Fruit fly (Drosophila melanogaster): Measurements from ENCODE around the gene Cyp28c1.

Gene Cyp28c1

DNA sequence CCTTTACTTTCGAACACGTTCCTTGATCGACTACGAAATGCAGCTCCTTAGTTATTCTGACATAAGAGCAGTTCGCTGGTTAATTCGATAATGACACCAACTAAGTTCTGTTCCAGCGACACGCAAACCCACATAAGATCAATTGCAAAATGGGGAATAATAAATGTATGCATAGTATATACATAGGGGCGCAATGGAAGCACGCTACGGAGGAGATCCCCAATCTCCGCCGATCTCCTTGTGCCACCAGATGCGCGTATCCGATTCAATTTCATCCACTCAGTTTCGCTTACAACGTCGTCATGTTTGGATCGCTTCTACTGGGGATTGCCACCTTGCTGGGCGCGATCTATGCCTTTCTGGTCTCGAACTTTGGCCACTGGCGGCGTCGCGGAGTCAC lies at the start of gene Cyp28c1:
Cyp28c1 (plus strand) TSS at position 301 of the 400 bp plus-strand sequence.
- no peak for TF ChIP-seq ttk (optimal IDR thresholded peaks at IDR 0.05)
- no peak for TF ChIP-seq Myc (optimal IDR thresholded peaks at IDR 0.05)
- TF ChIP-seq h (optimal IDR thresholded peaks at IDR 0.05): no peak
- no peak for TF ChIP-seq insv (optimal IDR thresholded peaks at IDR 0.05)
- TF ChIP-seq Sin3A (optimal IDR thresholded peaks at IDR 0.05): no peak
- no peak for TF ChIP-seq psq (optimal IDR thresholded peaks at IDR 0.05)

DNA sequence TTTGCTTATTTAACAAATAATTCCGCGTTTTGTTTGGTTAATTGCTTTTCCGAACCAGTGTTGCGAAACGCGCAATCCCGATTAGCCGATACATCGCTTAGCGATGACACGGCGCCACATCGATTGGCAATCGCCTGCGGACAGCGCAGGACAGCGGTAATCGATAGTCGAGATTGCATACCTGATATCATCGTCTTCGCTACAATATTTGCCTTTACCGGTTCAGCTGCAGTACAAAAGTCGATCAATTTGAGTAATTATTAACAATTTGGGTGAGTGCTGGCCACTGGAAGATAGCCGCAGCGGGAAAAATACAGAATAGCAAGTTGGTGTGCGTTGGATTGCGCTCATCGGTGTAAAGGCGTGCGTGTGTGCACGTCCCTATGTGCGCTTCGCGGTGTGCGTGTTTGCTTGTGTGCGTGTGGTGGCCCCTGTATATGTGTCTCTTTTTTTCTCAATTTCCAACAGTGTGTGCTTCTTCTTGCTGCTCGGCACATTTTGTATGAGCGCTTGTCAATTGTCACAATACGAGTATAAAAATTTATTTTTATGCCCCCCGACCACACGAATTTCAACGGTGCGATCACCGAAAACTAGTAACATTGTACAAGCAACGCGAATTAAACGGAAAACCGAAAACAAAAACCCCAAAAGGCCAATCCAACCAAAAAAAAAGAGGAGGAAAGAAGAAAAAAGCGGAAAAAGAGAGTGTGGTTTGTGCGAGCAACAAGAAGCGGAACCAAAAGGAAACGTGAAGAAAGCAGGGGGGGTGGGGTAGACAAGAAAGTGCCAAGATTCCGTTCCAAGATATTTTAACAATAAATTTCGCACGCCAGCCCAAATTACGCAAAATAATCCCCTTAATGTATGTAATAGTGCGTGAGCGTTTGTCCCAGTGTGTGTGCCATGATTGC lies 46.7 kb upstream of the Cyp28c1 start, which contains the start of gene CkIIbeta:
CkIIbeta (plus strand) TSS at position 119 of the 914 bp plus-strand sequence.
- no peak for TF ChIP-seq insv (optimal IDR thresholded peaks at IDR 0.05)
- TF ChIP-seq h (optimal IDR thresholded peaks at IDR 0.05): no peak
- TF ChIP-seq ttk (optimal IDR thresholded peaks at IDR 0.05): no peak
- TF ChIP-seq Sin3A (optimal IDR thresholded peaks at IDR 0.05): no peak
- TF ChIP-seq Myc (optimal IDR thresholded peaks at IDR 0.05): no peak
- TF ChIP-seq psq (optimal IDR thresholded peaks at IDR 0.05): no peak

DNA sequence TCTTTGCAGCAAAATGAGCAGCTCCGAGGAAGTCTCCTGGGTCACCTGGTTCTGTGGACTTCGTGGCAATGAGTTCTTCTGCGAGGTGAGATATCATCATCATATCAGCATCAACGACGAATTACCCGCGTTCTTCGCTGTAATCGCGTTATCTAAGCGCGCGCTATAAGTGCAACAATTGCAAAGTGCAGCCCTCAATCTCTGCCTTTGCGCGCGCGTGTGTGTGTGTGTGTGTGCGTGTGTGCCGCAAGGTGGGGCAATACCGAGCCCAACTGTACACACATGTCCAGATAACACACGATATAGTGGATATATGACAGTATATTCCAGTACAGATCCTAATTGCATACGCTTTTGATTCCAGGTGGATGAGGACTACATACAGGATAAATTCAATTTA lies 46.0 kb upstream of the Cyp28c1 start:
- TF ChIP-seq ttk (optimal IDR thresholded peaks at IDR 0.05) (no peak), h (optimal IDR thresholded peaks at IDR 0.05) (no peak), Myc (optimal IDR thresholded peaks at IDR 0.05) (no peak), Sin3A (optimal IDR thresholded peaks at IDR 0.05) (no peak), insv (optimal IDR thresholded peaks at IDR 0.05) (no peak), psq (optimal IDR thresholded peaks at IDR 0.05) (no peak)

DNA sequence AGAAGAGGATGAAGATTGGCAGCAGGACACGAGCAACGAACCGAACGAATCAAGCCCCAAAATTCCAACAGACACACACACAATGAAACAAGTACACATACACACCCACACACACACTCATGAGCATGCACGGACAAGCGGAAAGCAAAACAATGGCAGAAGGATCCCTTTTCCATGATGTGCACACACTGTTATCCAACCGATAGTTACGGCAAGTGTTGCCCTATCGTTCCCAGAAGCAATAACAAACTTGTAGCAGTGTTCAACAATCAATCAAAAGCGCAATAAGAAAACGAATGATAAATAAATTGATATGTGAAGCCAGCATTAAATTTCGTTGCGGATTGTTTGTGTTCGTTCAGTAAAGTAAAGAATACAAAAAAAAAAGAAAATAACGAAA lies 42.5 kb upstream of the Cyp28c1 start:
- TF ChIP-seq insv (optimal IDR thresholded peaks at IDR 0.05): no peak
- no peak for TF ChIP-seq h (optimal IDR thresholded peaks at IDR 0.05)
- no peak for TF ChIP-seq psq (optimal IDR thresholded peaks at IDR 0.05)
- no peak for TF ChIP-seq Sin3A (optimal IDR thresholded peaks at IDR 0.05)
- no peak for TF ChIP-seq ttk (optimal IDR thresholded peaks at IDR 0.05)
- no peak for TF ChIP-seq Myc (optimal IDR thresholded peaks at IDR 0.05)

DNA sequence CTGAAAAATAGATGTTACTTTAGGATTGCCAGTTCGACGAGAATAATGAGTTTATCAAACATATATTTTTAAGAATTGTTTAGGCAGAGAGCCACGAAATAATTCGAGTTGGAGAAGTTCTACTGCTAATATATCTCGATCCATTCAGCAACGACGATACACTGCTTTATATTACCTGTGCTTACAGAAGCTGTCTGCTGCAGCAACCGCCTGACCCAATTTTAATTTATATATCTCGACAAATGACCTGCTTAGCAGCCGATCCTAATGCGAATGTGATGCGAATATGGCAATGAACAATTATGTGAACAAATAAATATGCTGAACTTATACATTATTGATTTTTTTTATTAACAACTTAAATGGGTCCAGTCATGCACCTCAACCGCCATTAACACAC lies 40.9 kb upstream of the Cyp28c1 start:
- TF ChIP-seq Sin3A (optimal IDR thresholded peaks at IDR 0.05) (no peak), psq (optimal IDR thresholded peaks at IDR 0.05) (no peak), ttk (optimal IDR thresholded peaks at IDR 0.05) (no peak), insv (optimal IDR thresholded peaks at IDR 0.05) (no peak), h (optimal IDR thresholded peaks at IDR 0.05) (no peak), Myc (optimal IDR thresholded peaks at IDR 0.05) (no peak)

DNA sequence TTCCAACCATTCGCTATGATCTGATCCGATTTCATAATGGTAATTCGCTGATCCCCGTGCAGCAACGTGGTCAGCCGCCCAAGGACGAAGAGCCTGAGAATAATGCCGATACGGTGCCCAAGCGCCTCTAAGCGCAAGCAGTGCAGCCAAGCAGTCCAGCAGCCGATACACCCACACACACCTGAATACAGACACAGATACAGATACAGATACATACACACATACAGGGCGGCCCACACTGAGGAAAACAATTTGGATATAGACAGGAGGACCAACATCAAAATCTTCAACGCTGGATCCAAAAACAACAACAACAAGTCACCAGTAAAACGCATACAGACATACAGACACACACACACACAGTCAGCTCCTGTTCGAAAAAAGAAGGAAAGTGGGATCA lies 39.5 kb upstream of the Cyp28c1 start:
- no peak for TF ChIP-seq insv (optimal IDR thresholded peaks at IDR 0.05)
- TF ChIP-seq Myc (optimal IDR thresholded peaks at IDR 0.05): no peak
- no peak for TF ChIP-seq Sin3A (optimal IDR thresholded peaks at IDR 0.05)
- no peak for TF ChIP-seq h (optimal IDR thresholded peaks at IDR 0.05)
- TF ChIP-seq ttk (optimal IDR thresholded peaks at IDR 0.05): no peak
- TF ChIP-seq psq (optimal IDR thresholded peaks at IDR 0.05): no peak

DNA sequence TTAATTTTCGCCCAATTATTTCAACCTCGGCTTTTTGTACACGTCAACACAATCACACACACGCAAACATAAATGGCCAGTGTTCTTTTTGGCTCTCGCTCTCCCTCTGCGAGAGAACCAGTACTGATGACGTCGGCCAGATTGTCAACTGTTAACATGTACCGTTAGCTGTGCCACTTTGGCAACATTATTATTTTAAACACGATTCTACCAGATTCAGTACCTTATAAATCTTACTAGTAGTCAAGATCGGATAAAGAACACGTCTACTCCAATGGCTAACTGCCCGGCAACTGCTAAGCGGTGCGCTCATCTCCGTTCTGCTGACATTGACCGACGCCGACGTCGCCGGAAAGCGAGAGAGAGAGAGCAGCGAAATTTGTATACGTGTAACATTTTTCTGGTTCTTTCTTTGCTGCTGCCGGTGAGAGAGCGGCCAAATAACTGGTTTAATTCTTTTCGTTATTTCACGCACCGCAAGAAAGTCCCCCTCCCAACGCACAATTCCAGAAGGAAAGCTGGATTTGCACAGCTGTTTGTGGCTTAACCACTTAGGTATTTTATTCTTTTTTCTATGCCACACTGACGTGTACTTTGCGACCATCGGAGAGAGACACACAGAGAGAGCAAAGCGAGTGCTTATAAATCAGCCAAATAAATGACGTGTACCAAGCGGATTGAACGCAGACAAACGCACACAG lies 34.2 kb upstream of the Cyp28c1 start:
- no peak for TF ChIP-seq insv (optimal IDR thresholded peaks at IDR 0.05)
- no peak for TF ChIP-seq Myc (optimal IDR thresholded peaks at IDR 0.05)
- no peak for TF ChIP-seq Sin3A (optimal IDR thresholded peaks at IDR 0.05)
- TF ChIP-seq ttk (optimal IDR thresholded peaks at IDR 0.05): no peak
- TF ChIP-seq psq (optimal IDR thresholded peaks at IDR 0.05): no peak
- no peak for TF ChIP-seq h (optimal IDR thresholded peaks at IDR 0.05)

DNA sequence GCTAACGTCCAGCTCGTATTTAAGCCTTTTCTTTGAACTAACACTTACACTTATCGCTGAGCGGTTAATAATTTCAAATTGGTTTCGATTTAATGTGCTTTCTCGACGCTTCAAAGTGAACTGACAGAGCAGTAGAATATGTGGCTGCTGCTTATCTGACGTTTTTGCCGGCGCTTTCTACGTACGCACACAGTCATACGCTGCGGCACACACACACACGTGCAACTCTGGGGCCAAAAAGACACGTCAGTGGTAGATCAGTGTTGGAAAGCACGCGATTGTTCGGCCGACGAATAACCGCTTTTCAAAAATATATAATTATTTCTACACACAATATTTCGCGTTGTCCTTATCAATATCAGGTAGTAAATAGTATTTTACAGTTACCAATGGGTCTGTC lies 33.2 kb upstream of the Cyp28c1 start:
- TF ChIP-seq h (optimal IDR thresholded peaks at IDR 0.05): no peak
- TF ChIP-seq Myc (optimal IDR thresholded peaks at IDR 0.05): no peak
- no peak for TF ChIP-seq insv (optimal IDR thresholded peaks at IDR 0.05)
- TF ChIP-seq Sin3A (optimal IDR thresholded peaks at IDR 0.05): no peak
- TF ChIP-seq psq (optimal IDR thresholded peaks at IDR 0.05): no peak
- TF ChIP-seq ttk (optimal IDR thresholded peaks at IDR 0.05): no peak

DNA sequence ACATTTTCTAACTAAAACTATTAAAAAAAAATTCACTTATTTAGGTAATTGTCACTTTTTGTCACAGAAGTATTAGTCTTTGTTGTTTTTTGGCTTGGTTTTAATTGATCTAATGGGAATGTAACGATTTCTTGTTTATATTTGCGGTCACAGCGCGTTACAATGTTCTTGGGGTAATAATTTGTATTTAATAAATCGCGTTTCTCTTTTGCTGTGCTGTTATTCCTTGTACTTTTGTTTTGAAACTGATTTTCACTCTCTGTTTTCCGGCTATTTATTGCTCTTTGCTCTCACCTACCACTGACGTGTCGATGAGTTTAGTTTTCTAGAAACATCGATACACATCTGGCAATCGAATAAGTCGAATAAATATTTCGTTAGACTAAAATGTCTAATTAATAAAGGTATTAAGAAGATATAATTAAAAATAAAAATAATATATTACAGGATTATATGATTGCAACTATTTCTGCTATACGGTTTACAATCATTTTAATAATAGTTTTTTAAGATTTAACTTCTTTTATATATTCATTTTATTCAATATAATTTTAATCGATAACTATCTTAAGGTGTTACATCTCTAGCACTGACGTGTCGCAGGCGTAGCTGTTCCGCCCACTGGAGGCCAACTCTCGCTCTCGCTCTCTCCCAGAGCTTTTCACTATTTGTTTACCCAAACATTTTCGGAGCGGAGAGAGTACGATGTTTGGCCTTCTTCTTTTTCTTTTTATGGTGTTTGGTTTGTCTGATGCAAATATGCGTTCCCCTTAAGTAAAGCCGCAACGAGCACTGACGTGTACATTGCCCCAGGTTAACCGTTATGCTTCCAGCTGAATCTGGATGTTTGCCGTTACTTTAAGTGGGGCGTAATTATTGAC lies 32.3 kb upstream of the Cyp28c1 start, which contains the start of gene Hsc70-3:
Hsc70-3 (minus strand) TSS at position 251 of the 881 bp plus-strand sequence.
- TF ChIP-seq psq (optimal IDR thresholded peaks at IDR 0.05): peak; percentile 95
- no peak for TF ChIP-seq Sin3A (optimal IDR thresholded peaks at IDR 0.05)
- TF ChIP-seq Myc (optimal IDR thresholded peaks at IDR 0.05): no peak

DNA sequence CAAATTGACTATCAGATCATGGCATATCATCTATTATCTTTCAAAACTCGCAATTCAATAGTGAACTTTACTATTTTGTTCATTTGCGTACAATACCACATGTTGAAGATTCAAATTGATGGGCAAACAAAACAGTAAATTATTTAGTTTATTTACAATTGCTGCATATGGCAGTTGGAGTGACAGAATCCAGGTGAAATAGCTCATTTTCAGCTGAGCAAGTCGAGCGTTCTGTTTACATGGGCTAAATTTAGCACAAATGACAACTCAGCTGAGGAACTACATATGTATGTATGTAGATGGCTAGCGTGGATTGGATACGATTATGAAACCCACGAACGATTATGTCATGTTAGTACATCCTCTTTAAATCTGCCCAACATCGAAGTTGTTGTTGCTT lies 26.6 kb upstream of the Cyp28c1 start:
- TF ChIP-seq ttk (optimal IDR thresholded peaks at IDR 0.05): no peak
- no peak for TF ChIP-seq insv (optimal IDR thresholded peaks at IDR 0.05)
- TF ChIP-seq Myc (optimal IDR thresholded peaks at IDR 0.05): no peak
- no peak for TF ChIP-seq Sin3A (optimal IDR thresholded peaks at IDR 0.05)
- TF ChIP-seq h (optimal IDR thresholded peaks at IDR 0.05): no peak
- no peak for TF ChIP-seq psq (optimal IDR thresholded peaks at IDR 0.05)

DNA sequence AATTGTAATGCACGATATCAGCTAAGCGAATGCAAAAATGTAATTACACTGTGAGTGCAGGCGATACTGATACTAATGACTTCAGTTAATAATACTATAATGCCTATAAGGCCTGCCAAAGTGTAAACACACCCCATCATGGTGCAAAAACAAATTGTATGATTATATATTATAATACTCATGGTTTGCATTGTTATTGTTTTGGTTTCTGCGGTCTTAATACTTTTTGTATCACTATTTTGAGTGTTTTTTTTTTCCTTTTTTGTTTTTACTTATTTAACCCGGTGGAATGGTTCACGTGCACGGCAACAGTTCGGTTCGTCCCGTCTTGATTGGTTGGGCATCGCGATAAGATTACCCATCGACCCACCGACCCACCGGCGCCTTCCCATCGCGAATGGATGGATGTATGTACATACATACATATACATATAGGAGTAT lies 25.7 kb upstream of the Cyp28c1 start:
- TF ChIP-seq insv (optimal IDR thresholded peaks at IDR 0.05): no peak
- TF ChIP-seq psq (optimal IDR thresholded peaks at IDR 0.05): no peak
- TF ChIP-seq h (optimal IDR thresholded peaks at IDR 0.05): no peak
- no peak for TF ChIP-seq ttk (optimal IDR thresholded peaks at IDR 0.05)
- TF ChIP-seq Myc (optimal IDR thresholded peaks at IDR 0.05): no peak
- no peak for TF ChIP-seq Sin3A (optimal IDR thresholded peaks at IDR 0.05)

All from Kc167 (cell line).